Worm (Caenorhabditis elegans): ENCODE results near the gene H39E23.3.

DNA sequence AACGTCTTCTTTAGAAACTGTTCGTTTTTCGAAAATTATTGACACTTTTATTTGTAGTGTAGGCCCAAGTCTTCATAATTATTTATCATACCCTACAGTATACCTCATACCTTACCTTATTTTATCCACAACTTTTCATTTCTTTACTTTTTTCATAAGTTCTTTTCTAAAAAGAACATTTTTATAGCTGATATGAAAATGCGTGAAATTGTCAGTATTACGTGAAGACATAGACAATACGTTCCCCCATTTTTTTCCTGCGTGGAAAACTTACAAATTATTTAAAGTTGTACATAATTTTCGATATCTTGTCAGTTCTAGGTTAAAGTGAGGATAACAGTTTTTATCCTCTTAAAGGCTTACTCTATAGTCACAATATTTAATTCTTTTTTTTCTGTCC is 37.7 kb upstream of the H39E23.3 start:
- TF ChIP-seq ztf-25 (GFP tag; IDR thresholded peaks at IDR 0.05), result no peak
- TF ChIP-seq sdz-38 (tag; optimal IDR thresholded peaks at IDR 0.05), result no peak
- TF ChIP-seq him-1 (tag; optimal IDR thresholded peaks at IDR 0.05), result no peak
- TF ChIP-seq dpl-1 (GFP tag; optimal IDR thresholded peaks at IDR 0.05), result no peak
- no peak for TF ChIP-seq egl-18 (GFP tag; IDR thresholded peaks at IDR 0.05)
- TF ChIP-seq ZK185.1 (tag; optimal IDR thresholded peaks at IDR 0.05; ENCODE audit: poor library complexity, severe bottlenecking), result no peak

Measured in whole organism, young adult.